Fruit fly (Drosophila melanogaster) whole organism, embryonic: ENCODE data around the gene CG15717.

Experiments
- CG12071 ChIP-seq: fragments of 200-800 bp; sonication (Bioruptor generic); optimal IDR thresholded peaks from 3 replicates; lab custom pipeline; 2018; ENCODE audit warnings: missing biosample characterization, mild to moderate bottlenecking, missing genetic modification characterization
- CG12236 ChIP-seq: fragments of 200-800 bp; sonication (Bioruptor generic); optimal IDR thresholded peaks from 2 replicates; lab custom pipeline; 2016; ENCODE audit warnings: missing biosample characterization, missing genetic modification characterization
- CG12299 ChIP-seq: fragments of 200-800 bp; sonication (Bioruptor generic); optimal IDR thresholded peaks from 2 replicates; lab custom pipeline; 2018; ENCODE audit warnings: missing biosample characterization, mild to moderate bottlenecking, missing genetic modification characterization
- CG14667 ChIP-seq: fragments of 200-800 bp; sonication (Bioruptor generic); IDR thresholded peaks from 2 replicates; pipeline ENCODE4 v1.3.6; 2022; ENCODE audit warnings: missing biosample characterization, missing genetic modification characterization
- CG15011 ChIP-seq: fragments of 200-800 bp; sonication (Bioruptor generic); optimal IDR thresholded peaks from 3 replicates; lab custom pipeline; 2018; ENCODE audit warnings: missing biosample characterization, mild to moderate bottlenecking, missing genetic modification characterization
- CG15601 ChIP-seq: fragments of 200-800 bp; sonication (Bioruptor generic); optimal IDR thresholded peaks from 3 replicates; lab custom pipeline; 2019; ENCODE audit warnings: missing biosample characterization, mild to moderate bottlenecking, missing genetic modification characterization, moderate library complexity
- CG16815 ChIP-seq: fragments of 200-800 bp; sonication (Bioruptor generic); optimal IDR thresholded peaks from 3 replicates; lab custom pipeline; 2017; ENCODE audit warnings: missing biosample characterization, mild to moderate bottlenecking, missing genetic modification characterization
- CG17612 ChIP-seq: fragments of 200-800 bp; sonication (Bioruptor generic); IDR thresholded peaks from 2 replicates; pipeline ENCODE4 v1.3.6; 2022; ENCODE audit warnings: missing biosample characterization, missing genetic modification characterization
- CG17829 ChIP-seq: fragments of 200-800 bp; optimal IDR thresholded peaks from 2 replicates; lab custom pipeline; 2019; ENCODE audit warnings: missing biosample characterization, mild to moderate bottlenecking, missing genetic modification characterization, moderate library complexity
- CG1832 ChIP-seq: fragments of 200-800 bp; sonication (Bioruptor generic); optimal IDR thresholded peaks from 2 replicates; lab custom pipeline; 2017; ENCODE audit warnings: missing biosample characterization, mild to moderate bottlenecking, missing genetic modification characterization, inconsistent platforms
- CG18764 ChIP-seq: fragments of 200-800 bp; sonication (Bioruptor generic); optimal IDR thresholded peaks from 3 replicates; lab custom pipeline; 2016; ENCODE audit warnings: missing biosample characterization, missing genetic modification characterization
- CG2202 ChIP-seq: fragments of 200-800 bp; sonication (Bioruptor generic); optimal IDR thresholded peaks from 2 replicates; lab custom pipeline; 2018; ENCODE audit warnings: missing biosample characterization, mild to moderate bottlenecking, missing genetic modification characterization
- CG30020 ChIP-seq: fragments of 200-800 bp; optimal IDR thresholded peaks from 2 replicates; lab custom pipeline; 2019; ENCODE audit warnings: missing biosample characterization, mild to moderate bottlenecking, missing genetic modification characterization, moderate library complexity
- CG33557 ChIP-seq: fragments of 200-800 bp; sonication (Bioruptor generic); optimal IDR thresholded peaks from 2 replicates; lab custom pipeline; 2019; ENCODE audit warnings: missing biosample characterization, mild to moderate bottlenecking, missing genetic modification characterization, moderate library complexity
- CG3995 ChIP-seq: fragments of 200-800 bp; sonication (Bioruptor generic); optimal IDR thresholded peaks from 3 replicates; lab custom pipeline; 2016; ENCODE audit warnings: missing biosample characterization, missing genetic modification characterization
- CG6689 ChIP-seq: fragments of 200-800 bp; sonication (Bioruptor generic); IDR thresholded peaks from 2 replicates; pipeline ENCODE4 v1.3.6; 2022; ENCODE audit warnings: missing biosample characterization, missing genetic modification characterization
- CG6765 ChIP-seq: fragments of 200-800 bp; sonication (Bioruptor generic); optimal IDR thresholded peaks from 3 replicates; lab custom pipeline; 2017; ENCODE audit warnings: missing biosample characterization, mild to moderate bottlenecking, missing genetic modification characterization
- CG8089 ChIP-seq: fragments of 200-800 bp; sonication (Bioruptor generic); optimal IDR thresholded peaks from 3 replicates; lab custom pipeline; 2016; ENCODE audit warnings: missing biosample characterization, missing genetic modification characterization
- CG9437 ChIP-seq: fragments of 200-800 bp; sonication (Bioruptor generic); optimal IDR thresholded peaks from 2 replicates; lab custom pipeline; 2018; ENCODE audit warnings: missing biosample characterization, mild to moderate bottlenecking, missing genetic modification characterization
- CTCF ChIP-seq: fragments of 200-800 bp; sonication (Bioruptor generic); optimal IDR thresholded peaks from 2 replicates; lab custom pipeline; 2017; ENCODE audit warnings: missing biosample characterization, mild to moderate bottlenecking, missing genetic modification characterization, moderate library complexity
- Chrac-16 ChIP-seq: fragments of 200-800 bp; sonication (Bioruptor generic); optimal IDR thresholded peaks from 3 replicates; lab custom pipeline; 2016; ENCODE audit warnings: missing biosample characterization, missing genetic modification characterization
- Dad ChIP-seq: fragments of 200-800 bp; sonication (Bioruptor generic); optimal IDR thresholded peaks from 3 replicates; lab custom pipeline; 2016; ENCODE audit warnings: missing biosample characterization, missing genetic modification characterization
- Dp ChIP-seq: fragments of 200-800 bp; sonication (Bioruptor generic); optimal IDR thresholded peaks from 2 replicates; lab custom pipeline; 2018; ENCODE audit warnings: missing biosample characterization, mild to moderate bottlenecking, missing genetic modification characterization, moderate library complexity
- Fer2 ChIP-seq: fragments of 200-800 bp; sonication (Bioruptor generic); optimal IDR thresholded peaks from 2 replicates; lab custom pipeline; 2018; ENCODE audit warnings: missing biosample characterization, mild to moderate bottlenecking, missing genetic modification characterization, moderate library complexity
- Fer3 ChIP-seq: fragments of 200-800 bp; sonication (Bioruptor generic); optimal IDR thresholded peaks from 2 replicates; lab custom pipeline; 2018; ENCODE audit warnings: missing biosample characterization, mild to moderate bottlenecking, missing genetic modification characterization, moderate library complexity
- Gsc ChIP-seq: fragments of 200-800 bp; sonication (Bioruptor generic); IDR thresholded peaks from 2 replicates; pipeline ENCODE4 v1.3.6; 2022; ENCODE audit warnings: missing biosample characterization, missing genetic modification characterization
- Hr51 ChIP-seq, 2 experiments: fragments of 200-800 bp; sonication (Bioruptor generic); optimal IDR thresholded peaks; 2 replicates in 1 of 2; 3 replicates in 1 of 2; lab custom pipeline; 2016 to 2018; ENCODE audit warnings: missing biosample characterization in 2 of 2, missing genetic modification characterization in 2 of 2, mild to moderate bottlenecking in 1 of 2, moderate library complexity in 1 of 2
- NK7.1 ChIP-seq: fragments of 200-800 bp; sonication (Bioruptor generic); optimal IDR thresholded peaks from 3 replicates; lab custom pipeline; 2016; ENCODE audit warnings: missing biosample characterization, missing genetic modification characterization
- Oaz ChIP-seq: fragments of 200-800 bp; sonication (Bioruptor generic); IDR thresholded peaks from 2 replicates; pipeline ENCODE4 v1.3.6; 2022; ENCODE audit warnings: missing biosample characterization, missing genetic modification characterization
- Opbp ChIP-seq: fragments of 200-800 bp; sonication (Bioruptor generic); IDR thresholded peaks from 3 replicates; pipeline ENCODE4 v1.3.6; 2022; ENCODE audit warnings: missing biosample characterization, missing genetic modification characterization; ENCODE audit not compliant: partially characterized antibody
- Trl ChIP-seq, 3 experiments: fragments of >200 bp in 2 of 3; fragments of 200-800 bp in 1 of 3; sonication (Bioruptor generic) in 1 of 3; optimal IDR thresholded peaks; 2 replicates in 1 of 3; 3 replicates in 2 of 3; lab custom pipeline; 2016 to 2017; ENCODE audit warnings: missing biosample characterization in 1 of 3, missing genetic modification characterization in 1 of 3
- Xrp1 ChIP-seq: fragments of 200-800 bp; sonication (Bioruptor generic); IDR thresholded peaks from 2 replicates; pipeline ENCODE4 v1.3.6; 2022; ENCODE audit warnings: missing biosample characterization, missing genetic modification characterization
- ap ChIP-seq: fragments of 200-800 bp; sonication (Bioruptor generic); IDR thresholded peaks from 2 replicates; pipeline ENCODE4 v1.3.6; 2022; ENCODE audit warnings: missing biosample characterization, missing genetic modification characterization
- bowl ChIP-seq: fragments of 200-800 bp; sonication (Bioruptor generic); IDR thresholded peaks from 2 replicates; pipeline ENCODE4 v1.3.6; 2022; ENCODE audit warnings: missing biosample characterization, missing genetic modification characterization
- dan ChIP-seq: fragments of 200-800 bp; sonication (Bioruptor generic); IDR thresholded peaks from 2 replicates; pipeline ENCODE4 v1.3.6; 2022; ENCODE audit warnings: missing biosample characterization, missing genetic modification characterization
- dm ChIP-seq: fragments of 200-800 bp; sonication (Bioruptor generic); optimal IDR thresholded peaks from 3 replicates; lab custom pipeline; 2016; ENCODE audit warnings: missing biosample characterization, missing genetic modification characterization
- gem ChIP-seq: fragments of 200-800 bp; sonication (Bioruptor generic); optimal IDR thresholded peaks from 2 replicates; lab custom pipeline; 2019; ENCODE audit warnings: missing biosample characterization, mild to moderate bottlenecking, missing genetic modification characterization, moderate library complexity
- ham ChIP-seq: fragments of 200-800 bp; sonication (Bioruptor generic); IDR thresholded peaks from 2 replicates; pipeline ENCODE4 v1.3.6; 2022; ENCODE audit warnings: missing biosample characterization, missing genetic modification characterization
- hb ChIP-seq: fragments of 200-800 bp; sonication (Bioruptor generic); IDR thresholded peaks from 3 replicates; pipeline ENCODE4 v1.3.6; 2022; ENCODE audit warnings: missing biosample characterization, missing genetic modification characterization; ENCODE audit not compliant: partially characterized antibody
- jigr1 ChIP-seq: fragments of 200-800 bp; sonication (Bioruptor generic); IDR thresholded peaks from 3 replicates; pipeline ENCODE4 v1.3.6; 2022; ENCODE audit warnings: missing biosample characterization, missing genetic modification characterization
- pb ChIP-seq: fragments of 200-800 bp; sonication (Bioruptor generic); optimal IDR thresholded peaks from 3 replicates; lab custom pipeline; 2016; ENCODE audit warnings: missing biosample characterization, missing genetic modification characterization
- pros ChIP-seq: fragments of 200-800 bp; sonication (Bioruptor generic); optimal IDR thresholded peaks from 3 replicates; lab custom pipeline; 2019; ENCODE audit warnings: missing biosample characterization, mild to moderate bottlenecking, missing genetic modification characterization, moderate library complexity
- rib ChIP-seq: fragments of 200-800 bp; sonication (Bioruptor generic); IDR thresholded peaks from 2 replicates; pipeline ENCODE4 v1.3.6; 2022; ENCODE audit warnings: missing biosample characterization, missing genetic modification characterization
- sens ChIP-seq: fragments of 200-800 bp; sonication (Bioruptor generic); peaks from one replicate; lab custom pipeline; 2016; ENCODE audit warnings: missing biosample characterization, missing genetic modification characterization
- ssp ChIP-seq: fragments of 200-800 bp; sonication (Bioruptor generic); IDR thresholded peaks from 2 replicates; pipeline ENCODE4 v1.3.6; 2022; ENCODE audit warnings: missing biosample characterization, missing genetic modification characterization
- stwl ChIP-seq: fragments of 200-800 bp; sonication (Bioruptor generic); optimal IDR thresholded peaks from 3 replicates; lab custom pipeline; 2018; ENCODE audit warnings: missing biosample characterization, mild to moderate bottlenecking, missing genetic modification characterization, moderate library complexity
- tgo ChIP-seq: fragments of 200-800 bp; sonication (Bioruptor generic); IDR thresholded peaks from 3 replicates; pipeline ENCODE4 v1.3.6; 2022; ENCODE audit warnings: missing biosample characterization, missing genetic modification characterization
- tio ChIP-seq: fragments of 200-800 bp; sonication (Bioruptor generic); optimal IDR thresholded peaks from 2 replicates; lab custom pipeline; 2017; ENCODE audit warnings: missing biosample characterization, missing genetic modification characterization, inconsistent platforms
- trem ChIP-seq: fragments of 200-800 bp; optimal IDR thresholded peaks from 3 replicates; lab custom pipeline; 2019; ENCODE audit warnings: missing biosample characterization, mild to moderate bottlenecking, missing genetic modification characterization, moderate library complexity
- wor ChIP-seq: fragments of 200-800 bp; sonication (Bioruptor generic); IDR thresholded peaks from 2 replicates; pipeline ENCODE4 v1.3.6; 2022; ENCODE audit warnings: missing biosample characterization, missing genetic modification characterization

The CG15717 gene

DNA sequence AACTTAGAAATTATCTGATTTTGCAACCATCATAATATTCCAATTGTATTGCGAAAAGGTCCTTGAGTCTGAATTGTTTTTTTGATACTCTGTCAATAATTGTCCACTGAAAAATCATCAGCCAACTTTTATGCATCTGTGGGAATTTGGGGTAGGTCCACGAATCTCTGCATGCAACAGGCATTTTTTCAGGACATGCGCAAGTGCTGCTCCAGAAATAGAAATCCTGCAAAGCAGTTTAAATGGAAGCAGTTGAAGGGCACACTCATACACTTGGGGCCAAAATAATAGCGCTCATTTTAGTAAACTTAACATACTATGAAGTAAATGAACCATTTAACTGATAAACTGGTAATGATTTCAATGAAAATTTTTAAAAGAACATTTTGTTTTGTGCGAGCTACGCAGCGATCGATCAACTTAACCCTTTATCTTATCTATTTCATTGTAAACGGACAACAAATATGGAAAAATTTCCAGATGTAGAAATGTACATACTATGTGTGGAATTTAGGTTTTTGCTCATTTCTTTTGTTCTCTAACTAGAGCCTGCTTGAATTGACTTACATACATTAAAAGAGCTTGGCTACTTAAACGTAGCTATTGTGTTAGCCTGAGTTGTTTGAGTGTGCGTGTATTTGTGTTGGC, 1.5 kb downstream of the CG15717 start (continued):
- TF ChIP-seq Chrac-16 (GFP tag; lab: Kevin White, UChicago): peak; percentile 67
- peak; percentile 70 for TF ChIP-seq CG33557 (GFP tag; lab: Kevin White, UChicago)
- no peak for TF ChIP-seq ssp
- TF ChIP-seq rib (GFP tag; lab: Robert Waterston, UW): no peak
- peak in 1 of 2 experiments; percentile 74 for TF ChIP-seq Hr51 (GFP tag; optimal IDR thresholded peaks at IDR 0.05; lab: Kevin White, UChicago)
- peak; percentile 72 for TF ChIP-seq CG15601 (tag; lab: Kevin White, UChicago)
- peak; percentile 62 for TF ChIP-seq Fer2 (tag; lab: Kevin White, UChicago)
- peak; percentile 39; the same call in 1 of the 3 replicates for TF ChIP-seq tgo
- TF ChIP-seq CG14667: no peak
- peak; percentile 61 for TF ChIP-seq trem (tag; lab: Kevin White, UChicago)
- TF ChIP-seq CTCF (GFP tag; lab: Kevin White, UChicago): peak; percentile 5
- peak; percentile 63 for TF ChIP-seq CG8089 (GFP tag; lab: Kevin White, UChicago)
- TF ChIP-seq bowl (GFP tag; lab: Robert Waterston, UW): no peak
- no peak for TF ChIP-seq pros (GFP tag; lab: Kevin White, UChicago)
- TF ChIP-seq CG12299 (tag; lab: Kevin White, UChicago): no peak
- peak; percentile 28 for TF ChIP-seq CG12236 (GFP tag; lab: Kevin White, UChicago)
- no peak for TF ChIP-seq CG17612 (GFP tag; lab: Robert Waterston, UW)
- TF ChIP-seq stwl: no peak
- TF ChIP-seq CG30020 (tag; lab: Kevin White, UChicago): peak; percentile 35
- TF ChIP-seq gem (tag; lab: Kevin White, UChicago): peak; percentile 84
- peak; percentile 96 for TF ChIP-seq sens (GFP tag; lab: Kevin White, UChicago)
- TF ChIP-seq tio: peak; percentile 78
- TF ChIP-seq Opbp (GFP tag; lab: Robert Waterston, UW): no peak
- TF ChIP-seq Fer3 (tag; lab: Kevin White, UChicago): peak; percentile 58
- TF ChIP-seq Xrp1 (GFP tag; lab: Robert Waterston, UW): peak; percentile 57; the same call in 1 of the 2 replicates
- TF ChIP-seq CG6689 (GFP tag; lab: Robert Waterston, UW): peak; percentile 62
- peak; percentile 50 for TF ChIP-seq CG12071 (GFP tag; lab: Kevin White, UChicago)
- no peak for TF ChIP-seq ham
- peak; percentile 69 for TF ChIP-seq CG15011 (GFP tag; lab: Kevin White, UChicago)
- peak; percentile 48 for TF ChIP-seq Dad (GFP tag; lab: Kevin White, UChicago)
- 0 out of 2 replicates have a peak, but pooled peaks have one; percentile 23 for TF ChIP-seq Gsc (GFP tag; lab: Robert Waterston, UW)
- no peak for TF ChIP-seq Trl (optimal IDR thresholded peaks at IDR 0.05; lab: Kevin White, UChicago)
- peak; percentile 23 for TF ChIP-seq Trl (GFP tag; optimal IDR thresholded peaks at IDR 0.05; lab: Kevin White, UChicago)
- TF ChIP-seq CG17829 (tag; lab: Kevin White, UChicago): peak; percentile 65
- no peak for TF ChIP-seq CG1832 (GFP tag; lab: Kevin White, UChicago)
- TF ChIP-seq CG9437 (GFP tag; lab: Kevin White, UChicago): peak; percentile 69
- peak; percentile 34 for TF ChIP-seq CG6765
- peak; percentile 41 for TF ChIP-seq CG2202
- TF ChIP-seq CG18764 (GFP tag; lab: Kevin White, UChicago): peak; percentile 33
- TF ChIP-seq CG16815 (GFP tag; lab: Kevin White, UChicago): peak; percentile 61
- TF ChIP-seq hb: no peak
- TF ChIP-seq NK7.1 (GFP tag; lab: Kevin White, UChicago): peak; percentile 60
- no peak for TF ChIP-seq dm (GFP tag; lab: Kevin White, UChicago)
- TF ChIP-seq dan (GFP tag; lab: Robert Waterston, UW): no peak
- TF ChIP-seq CG3995 (GFP tag; lab: Kevin White, UChicago): no peak
- TF ChIP-seq Oaz: no peak
- no peak for TF ChIP-seq pb (GFP tag; lab: Kevin White, UChicago)
- TF ChIP-seq wor (GFP tag; lab: Robert Waterston, UW): no peak
- 0 out of 2 replicates have a peak, but pooled peaks have one; percentile 28 for TF ChIP-seq ap (GFP tag; lab: Robert Waterston, UW)
- no peak for TF ChIP-seq jigr1 (GFP tag; lab: Robert Waterston, UW)
- TF ChIP-seq Dp (GFP tag; lab: Kevin White, UChicago): no peak
